Fruit fly (Drosophila melanogaster) whole organism, embryonic: ENCODE results near the gene CG12299.
A peak's percentile ranks its signal among the peaks of the same experiment; 100 is the strongest.

Experiments used
- Atf3 ChIP-seq: fragments of 200-800 bp; sonication (Bioruptor generic); optimal IDR thresholded peaks from 3 replicates; lab custom pipeline; 2016; ENCODE audit warnings: missing biosample characterization, missing genetic modification characterization
- Awh ChIP-seq: fragments of 200-800 bp; sonication (Bioruptor generic); IDR thresholded peaks from 2 replicates; pipeline ENCODE4, ENCODE4 v1.3.6; 2022; ENCODE audit warnings: missing biosample characterization, missing genetic modification characterization
- CG1024 ChIP-seq: fragments of 200-800 bp; sonication (Bioruptor generic); IDR thresholded peaks from 2 replicates; pipeline ENCODE4 v1.3.6; 2022; ENCODE audit warnings: missing biosample characterization, missing genetic modification characterization
- CG10321 ChIP-seq: fragments of 200-800 bp; sonication (Bioruptor generic); IDR thresholded peaks from 2 replicates; pipeline ENCODE4 v1.3.6; 2022; ENCODE audit warnings: missing biosample characterization, missing genetic modification characterization
- CG10431 ChIP-seq: fragments of 200-800 bp; sonication (Bioruptor generic); optimal IDR thresholded peaks from 3 replicates; lab custom pipeline; 2018; ENCODE audit warnings: missing biosample characterization, mild to moderate bottlenecking, missing genetic modification characterization
- CG10565 ChIP-seq: fragments of 200-800 bp; sonication (Bioruptor generic); optimal IDR thresholded peaks from 3 replicates; lab custom pipeline; 2016; ENCODE audit warnings: missing biosample characterization, mild to moderate bottlenecking, missing genetic modification characterization
- CG10654 ChIP-seq: fragments of 200-800 bp; sonication (Bioruptor generic); optimal IDR thresholded peaks from 2 replicates; lab custom pipeline; 2016; ENCODE audit warnings: missing biosample characterization, missing genetic modification characterization
- CG11247 ChIP-seq: fragments of 200-800 bp; sonication (Bioruptor generic); IDR thresholded peaks from 2 replicates; pipeline ENCODE4 v1.3.6; 2022; ENCODE audit warnings: missing biosample characterization, missing genetic modification characterization
- CG13624 ChIP-seq: fragments of 200-800 bp; sonication (Bioruptor generic); optimal IDR thresholded peaks from 2 replicates; lab custom pipeline; 2016; ENCODE audit warnings: missing biosample characterization, missing genetic modification characterization
- CG16779 ChIP-seq: fragments of 200-800 bp; sonication (Bioruptor generic); IDR thresholded peaks from 2 replicates; pipeline ENCODE4 v1.3.6; 2022; ENCODE audit warnings: missing biosample characterization, missing genetic modification characterization
- CG17186 ChIP-seq: fragments of 200-800 bp; sonication (Bioruptor generic); optimal IDR thresholded peaks from 3 replicates; lab custom pipeline; 2017; ENCODE audit warnings: missing biosample characterization, missing genetic modification reagents, missing genetic modification characterization
- CG17361 ChIP-seq: fragments of 200-800 bp; sonication (Bioruptor generic); IDR thresholded peaks from 3 replicates; pipeline ENCODE4 v1.3.6; 2022; ENCODE audit warnings: missing biosample characterization, missing genetic modification characterization
- CG17385 ChIP-seq: fragments of 200-800 bp; sonication (Bioruptor generic); optimal IDR thresholded peaks from 3 replicates; lab custom pipeline; 2018; ENCODE audit warnings: missing biosample characterization, mild to moderate bottlenecking, missing genetic modification characterization
- CG18476 ChIP-seq: fragments of 200-800 bp; sonication (Bioruptor generic); optimal IDR thresholded peaks from 2 replicates; lab custom pipeline; 2016; ENCODE audit warnings: missing biosample characterization, mild to moderate bottlenecking, missing genetic modification characterization
- CG18599 ChIP-seq: fragments of 200-800 bp; sonication (Bioruptor generic); optimal IDR thresholded peaks from 3 replicates; lab custom pipeline; 2017; ENCODE audit warnings: missing biosample characterization, missing genetic modification characterization, mild to moderate bottlenecking, moderate library complexity, missing genetic modification reagents
- CG31388 ChIP-seq: fragments of 200-800 bp; sonication (Bioruptor generic); optimal IDR thresholded peaks from 2 replicates; lab custom pipeline; 2016; ENCODE audit warnings: missing biosample characterization, missing genetic modification characterization
- CG33213 ChIP-seq: fragments of 200-800 bp; sonication (Bioruptor generic); optimal IDR thresholded peaks from 3 replicates; lab custom pipeline; 2016; ENCODE audit warnings: missing biosample characterization, missing genetic modification characterization
- CG33557 ChIP-seq: fragments of 200-800 bp; sonication (Bioruptor generic); optimal IDR thresholded peaks from 2 replicates; lab custom pipeline; 2019; ENCODE audit warnings: missing biosample characterization, mild to moderate bottlenecking, missing genetic modification characterization, moderate library complexity
- CG4328 ChIP-seq: fragments of 200-800 bp; sonication (Bioruptor generic); optimal IDR thresholded peaks from 3 replicates; lab custom pipeline; 2017; ENCODE audit warnings: missing biosample characterization, missing genetic modification reagents, missing genetic modification characterization
- CG4617 ChIP-seq: fragments of 200-800 bp; sonication (Bioruptor generic); optimal IDR thresholded peaks from 3 replicates; lab custom pipeline; 2016; ENCODE audit warnings: missing biosample characterization, missing genetic modification characterization, borderline replicate concordance
- CG4707 ChIP-seq: fragments of 200-800 bp; sonication (Bioruptor generic); optimal IDR thresholded peaks from 2 replicates; lab custom pipeline; 2018; ENCODE audit warnings: missing biosample characterization, mild to moderate bottlenecking, missing genetic modification characterization, moderate library complexity
- CG4730 ChIP-seq: fragments of 200-800 bp; sonication (Bioruptor generic); IDR thresholded peaks from 2 replicates; pipeline ENCODE4 v1.3.6; 2022; ENCODE audit warnings: missing biosample characterization, missing genetic modification characterization
- CG6254 ChIP-seq: fragments of 200-800 bp; sonication (Bioruptor generic); optimal IDR thresholded peaks from 3 replicates; lab custom pipeline; 2017; ENCODE audit warnings: mild to moderate bottlenecking, missing biosample characterization, missing genetic modification reagents, missing genetic modification characterization
- CG6813 ChIP-seq: fragments of 200-800 bp; sonication (Bioruptor generic); optimal IDR thresholded peaks from 2 replicates; lab custom pipeline; 2017; ENCODE audit warnings: missing biosample characterization, missing genetic modification characterization, mild to moderate bottlenecking, moderate library complexity, missing genetic modification reagents
- CG7786 ChIP-seq: fragments of 200-800 bp; sonication (Bioruptor generic); optimal IDR thresholded peaks from 2 replicates; lab custom pipeline; 2016; ENCODE audit warnings: missing biosample characterization, missing genetic modification characterization
- CG7963 ChIP-seq: fragments of 200-800 bp; sonication (Bioruptor generic); IDR thresholded peaks from 3 replicates; pipeline ENCODE4 v1.3.6; 2022; ENCODE audit warnings: missing biosample characterization, missing genetic modification characterization; ENCODE audit not compliant: partially characterized antibody
- H2.0 ChIP-seq: fragments of 200-800 bp; sonication (Bioruptor generic); IDR thresholded peaks from 2 replicates; pipeline ENCODE4 v1.3.6; 2022; ENCODE audit warnings: missing biosample characterization, missing genetic modification characterization
- Hsf ChIP-seq: fragments of 200-800 bp; sonication (Bioruptor generic); optimal IDR thresholded peaks from 3 replicates; lab custom pipeline; 2016; ENCODE audit warnings: missing biosample characterization, missing genetic modification characterization
- Lim3 ChIP-seq: fragments of 200-800 bp; sonication (Bioruptor generic); IDR thresholded peaks from 2 replicates; pipeline ENCODE4 v1.3.6; 2022; ENCODE audit warnings: missing biosample characterization, missing genetic modification characterization
- Nf-YC ChIP-seq: fragments of 200-800 bp; optimal IDR thresholded peaks from 3 replicates; lab custom pipeline; 2019; ENCODE audit warnings: missing biosample characterization, mild to moderate bottlenecking, missing genetic modification characterization, moderate library complexity
- Oaz ChIP-seq: fragments of 200-800 bp; sonication (Bioruptor generic); IDR thresholded peaks from 2 replicates; pipeline ENCODE4 v1.3.6; 2022; ENCODE audit warnings: missing biosample characterization, missing genetic modification characterization
- Pdp1 ChIP-seq, 2 experiments: fragments of 200-800 bp; sonication (Bioruptor generic); optimal IDR thresholded peaks; 3 replicates each; lab custom pipeline; 2016; ENCODE audit warnings: missing biosample characterization in 2 of 2, missing genetic modification characterization in 2 of 2, mild to moderate bottlenecking in 1 of 2, moderate library complexity in 1 of 2
- Sin3A ChIP-seq: fragments of >200 bp; optimal IDR thresholded peaks from 2 replicates; lab custom pipeline; 2018
- bcd ChIP-seq: fragments of 200-800 bp; sonication (Bioruptor generic); optimal IDR thresholded peaks from 2 replicates; lab custom pipeline; 2017; ENCODE audit warnings: missing biosample characterization, mild to moderate bottlenecking, missing genetic modification characterization
- dm ChIP-seq: fragments of 200-800 bp; sonication (Bioruptor generic); optimal IDR thresholded peaks from 3 replicates; lab custom pipeline; 2016; ENCODE audit warnings: missing biosample characterization, missing genetic modification characterization
- gt ChIP-seq: fragments of 200-800 bp; sonication (Bioruptor generic); IDR thresholded peaks from 2 replicates; pipeline ENCODE4 v1.3.6; 2022; ENCODE audit warnings: missing biosample characterization, missing genetic modification characterization
- lilli ChIP-seq: fragments of 200-800 bp; sonication (Bioruptor generic); optimal IDR thresholded peaks from 3 replicates; lab custom pipeline; 2016; ENCODE audit warnings: missing biosample characterization, missing genetic modification characterization
- nerfin-2 ChIP-seq: fragments of 200-800 bp; sonication (Bioruptor generic); IDR thresholded peaks from 2 replicates; pipeline ENCODE4 v1.3.6; 2022; ENCODE audit warnings: missing biosample characterization, missing genetic modification characterization; ENCODE audit not compliant: partially characterized antibody
- psq ChIP-seq: fragments of 200-800 bp; sonication (Bioruptor generic); optimal IDR thresholded peaks from 2 replicates; lab custom pipeline; 2017; ENCODE audit warnings: missing biosample characterization, missing genetic modification characterization
- ranshi ChIP-seq: fragments of 200-800 bp; sonication (Bioruptor generic); IDR thresholded peaks from 2 replicates; pipeline ENCODE4 v1.3.6; 2022; ENCODE audit warnings: missing biosample characterization, missing genetic modification characterization
- row ChIP-seq: fragments of 200-800 bp; sonication (Bioruptor generic); IDR thresholded peaks from 3 replicates; pipeline ENCODE4 v1.3.6; 2022; ENCODE audit warnings: missing biosample characterization, missing genetic modification characterization
- sob ChIP-seq: fragments of 200-800 bp; sonication (Bioruptor generic); IDR thresholded peaks from 2 replicates; pipeline ENCODE4 v1.3.6; 2022; ENCODE audit warnings: missing biosample characterization, missing genetic modification characterization
- trem ChIP-seq: fragments of 200-800 bp; optimal IDR thresholded peaks from 3 replicates; lab custom pipeline; 2019; ENCODE audit warnings: missing biosample characterization, mild to moderate bottlenecking, missing genetic modification characterization, moderate library complexity

The CG12299 gene

dm6 chr2L:10703281-10703680 is 33.9 kb upstream of the CG12299 start, which contains the start of gene CG6415 (continued):
- peak; percentile 48 for TF ChIP-seq CG18476 (GFP tag; lab: Kevin White, UChicago)
- peak; percentile 38 to 77 for TF ChIP-seq Pdp1 (GFP tag; optimal IDR thresholded peaks at IDR 0.05; lab: Kevin White, UChicago)
- peak; percentile 59 for TF ChIP-seq CG6813 (GFP tag; lab: Kevin White, UChicago)
- peak; percentile 78 for TF ChIP-seq bcd (GFP tag; lab: Kevin White, UChicago)
- peak; percentile 62 for TF ChIP-seq Nf-YC (tag; lab: Kevin White, UChicago)
- TF ChIP-seq CG7963 (GFP tag; lab: Robert Waterston, UW) = no peak
- peak; percentile 69 for TF ChIP-seq CG33557
- peak; percentile 76 for TF ChIP-seq Awh (GFP tag; lab: Robert Waterston, UW)
- peak; percentile 64 for TF ChIP-seq ranshi
- no peak for TF ChIP-seq Sin3A (lab: Kevin White, UChicago)
- peak; percentile 57 for TF ChIP-seq CG10654 (GFP tag; lab: Kevin White, UChicago)
- peak; percentile 55 for TF ChIP-seq trem (tag; lab: Kevin White, UChicago)
- no peak for TF ChIP-seq CG4707 (GFP tag; lab: Kevin White, UChicago)
- TF ChIP-seq H2.0 (GFP tag; lab: Robert Waterston, UW) = peak; percentile 77
- peak; percentile 48 for TF ChIP-seq Atf3 (GFP tag; lab: Kevin White, UChicago)
- no peak for TF ChIP-seq CG31388 (GFP tag; lab: Kevin White, UChicago)
- 0 out of 2 replicates have a peak, but pooled peaks have one; percentile 39 for TF ChIP-seq CG16779 (GFP tag; lab: Robert Waterston, UW)
- TF ChIP-seq CG10321 (GFP tag; lab: Robert Waterston, UW) = 0 out of 2 replicates have a peak, but pooled peaks have one; percentile 17
- TF ChIP-seq Hsf (GFP tag; lab: Kevin White, UChicago) = peak; percentile 73
- 0 out of 2 replicates have a peak, but pooled peaks have one; percentile 37 for TF ChIP-seq Oaz
- TF ChIP-seq CG4328 (GFP tag; lab: Kevin White, UChicago) = peak; percentile 59
- TF ChIP-seq row (GFP tag; lab: Robert Waterston, UW) = peak; percentile 85
- peak; percentile 20 for TF ChIP-seq CG6254 (GFP tag; lab: Kevin White, UChicago)
- TF ChIP-seq CG7786 (GFP tag; lab: Kevin White, UChicago) = peak; percentile 71
- no peak for TF ChIP-seq psq (GFP tag; lab: Kevin White, UChicago)
- peak; percentile 39 for TF ChIP-seq dm (GFP tag; lab: Kevin White, UChicago)
- TF ChIP-seq CG4730 = peak; percentile 54
- TF ChIP-seq CG10431 (GFP tag; lab: Kevin White, UChicago) = no peak
- peak; percentile 80 for TF ChIP-seq sob (GFP tag; lab: Robert Waterston, UW)
- TF ChIP-seq CG10565 (GFP tag; lab: Kevin White, UChicago) = no peak
- no peak for TF ChIP-seq CG17186 (GFP tag; lab: Kevin White, UChicago)
- TF ChIP-seq gt = no peak
- TF ChIP-seq CG18599 (GFP tag; lab: Kevin White, UChicago) = peak; percentile 85
- peak; percentile 77 for TF ChIP-seq lilli
- TF ChIP-seq CG33213 (GFP tag; lab: Kevin White, UChicago) = peak; percentile 44
- TF ChIP-seq CG11247 (GFP tag; lab: Robert Waterston, UW) = peak; percentile 70
- no peak for TF ChIP-seq nerfin-2 (GFP tag; lab: Robert Waterston, UW)
- TF ChIP-seq Lim3 = no peak
- peak; percentile 63 for TF ChIP-seq CG17385
- TF ChIP-seq CG1024 (GFP tag; lab: Robert Waterston, UW) = no peak
- TF ChIP-seq CG17361 (GFP tag; lab: Robert Waterston, UW) = peak; percentile 77
- no peak for TF ChIP-seq CG4617 (GFP tag; lab: Kevin White, UChicago)
- peak; percentile 70 for TF ChIP-seq CG13624 (GFP tag; lab: Kevin White, UChicago)
